Worm (Caenorhabditis elegans): ENCODE measurements around the gene glod-4.

The glod-4 gene

DNA sequence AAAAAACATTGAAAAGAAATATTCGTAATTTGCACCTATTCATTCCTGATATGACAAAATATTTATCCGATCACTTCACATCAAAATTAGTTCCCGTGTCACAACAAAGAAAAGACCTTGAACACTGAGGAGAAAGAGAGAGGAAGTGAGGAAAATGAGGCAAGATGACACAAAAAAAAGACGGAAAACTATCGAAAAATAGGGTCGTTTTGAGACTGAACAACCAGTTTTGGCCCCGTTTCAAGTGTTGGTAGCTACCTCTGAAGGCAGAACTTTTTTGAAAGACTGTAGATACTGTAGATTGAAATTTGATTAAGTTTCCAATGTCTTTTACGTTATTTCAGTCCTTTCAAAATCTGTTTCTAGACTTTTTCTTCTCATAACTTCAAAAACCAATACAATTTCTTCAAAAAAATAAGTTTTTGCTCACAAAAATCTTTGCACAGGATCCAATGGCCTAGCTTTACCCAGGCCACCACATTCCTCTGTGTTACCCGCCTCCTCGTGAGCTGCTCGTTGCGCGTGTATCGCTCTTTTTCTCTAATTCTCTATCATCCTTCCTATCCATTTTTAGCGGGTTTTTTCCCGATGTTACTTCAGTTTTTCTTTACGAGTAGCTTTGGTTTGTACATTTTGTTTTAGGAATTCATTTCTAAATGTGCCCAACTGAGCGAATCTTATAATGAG is 43.0 kb downstream of the glod-4 start:
- no peak for TF ChIP-seq ham-2 (GFP tag; optimal IDR thresholded peaks at IDR 0.05)
- TF ChIP-seq ces-1 (GFP tag; optimal IDR thresholded peaks at IDR 0.05): peak; percentile 15
- TF ChIP-seq ztf-11 (tag; optimal IDR thresholded peaks at IDR 0.05): no peak
- TF ChIP-seq nhr-237 (tag; optimal IDR thresholded peaks at IDR 0.05): peak; percentile 5
- TF ChIP-seq ceh-39 (tag; optimal IDR thresholded peaks at IDR 0.05): peak; percentile 22
- TF ChIP-seq ceh-83 (GFP tag; optimal IDR thresholded peaks at IDR 0.05): no peak
- peak; percentile 37 for TF ChIP-seq mep-1 (tag; optimal IDR thresholded peaks at IDR 0.05)
- TF ChIP-seq lsy-2 (tag; optimal IDR thresholded peaks at IDR 0.05): peak; percentile 50
- no peak for TF ChIP-seq elt-3 (tag; optimal IDR thresholded peaks at IDR 0.05)
- no peak for TF ChIP-seq pha-4 (tag; optimal IDR thresholded peaks at IDR 0.05)
- TF ChIP-seq sem-2 (GFP tag; optimal IDR thresholded peaks at IDR 0.05): no peak
- TF ChIP-seq lin-13 (tag; optimal IDR thresholded peaks at IDR 0.05): no peak
- no peak for TF ChIP-seq cnd-1 (tag; optimal IDR thresholded peaks at IDR 0.05)
- peak; percentile 88 for TF ChIP-seq unc-120 (tag; optimal IDR thresholded peaks at IDR 0.05; ENCODE audit: poor library complexity, severe bottlenecking)
- TF ChIP-seq mls-2 (tag; optimal IDR thresholded peaks at IDR 0.05): peak; percentile 4

DNA sequence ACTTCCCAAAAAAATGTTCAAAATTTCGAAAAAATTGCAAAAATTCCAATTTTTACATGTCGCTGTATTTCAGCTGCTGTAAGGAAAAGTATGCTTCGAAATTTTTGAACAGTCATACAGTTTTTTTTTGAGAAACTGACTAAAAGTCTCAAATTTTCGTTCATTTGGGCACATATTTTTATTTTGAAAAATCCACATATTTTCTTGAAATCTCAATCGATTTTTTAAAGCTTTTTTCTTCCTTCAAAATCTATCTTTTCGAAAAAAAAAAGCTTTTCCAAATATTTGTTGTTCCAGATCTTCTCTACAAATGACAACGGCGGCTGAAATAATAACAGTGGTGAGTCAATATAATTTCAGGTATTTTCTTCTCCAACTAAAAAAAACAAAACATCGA is 43.6 kb downstream of the glod-4 start, which contains the start of gene asd-1:
Gene asd-1, plus strand, starts transcription at position 298 of the 397 bp plus-strand sequence.
- no peak for TF ChIP-seq sem-2 (GFP tag; optimal IDR thresholded peaks at IDR 0.05)
- no peak for TF ChIP-seq unc-62 (GFP tag; optimal IDR thresholded peaks at IDR 0.05)
- TF ChIP-seq mls-2 (tag; optimal IDR thresholded peaks at IDR 0.05): no peak
- no peak for TF ChIP-seq nhr-237 (tag; optimal IDR thresholded peaks at IDR 0.05)
- TF ChIP-seq ham-2 (GFP tag; optimal IDR thresholded peaks at IDR 0.05): no peak
- no peak for TF ChIP-seq mep-1 (tag; optimal IDR thresholded peaks at IDR 0.05)
- TF ChIP-seq ceh-83 (GFP tag; optimal IDR thresholded peaks at IDR 0.05): no peak
- no peak for TF ChIP-seq lsy-2 (tag; optimal IDR thresholded peaks at IDR 0.05)

DNA sequence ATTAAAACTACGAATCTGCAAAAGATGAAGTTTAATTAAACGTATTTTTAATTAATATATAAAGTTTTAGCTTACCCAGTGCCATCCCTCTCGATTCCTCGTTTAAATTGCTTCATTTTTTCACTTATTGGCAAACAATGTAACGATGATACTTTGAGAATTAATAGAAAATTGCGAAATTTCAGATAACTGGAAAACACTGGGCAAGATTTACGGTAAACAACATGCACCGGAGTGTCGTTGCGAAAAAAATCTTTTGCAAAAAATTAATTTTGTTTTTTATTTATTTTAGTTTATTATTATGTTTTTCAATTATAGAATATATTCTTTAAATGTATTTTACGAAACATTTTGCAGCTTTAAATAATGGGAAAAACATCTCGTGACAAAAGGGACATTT is 50.7 kb downstream of the glod-4 start, which contains the start of the genes pelo-1 and R74.7:
Gene pelo-1, minus strand, starts transcription at position 151 of the 400 bp plus-strand sequence.
Gene R74.7, plus strand, starts transcription at position 358 of the 400 bp plus-strand sequence.
- TF ChIP-seq sem-2 (GFP tag; optimal IDR thresholded peaks at IDR 0.05) (no peak), snpc-4 (tag; optimal IDR thresholded peaks at IDR 0.05) (no peak), ces-1 (GFP tag; optimal IDR thresholded peaks at IDR 0.05) (peak; percentile 14)

All from whole organism, mixed stage, embryonic.